Worm (Caenorhabditis elegans) whole organism, L1 larva: ENCODE results near the gene wdr-20.

Source experiments
- F16B12.6 ChIP-seq: fragments of 150-350 bp; optimal IDR thresholded peaks from 2 replicates; lab custom pipeline; 2014; ENCODE audit warnings: missing biosample characterization, missing genetic modification characterization
- aha-1 ChIP-seq: fragments of 150-350 bp; optimal IDR thresholded peaks from 2 replicates; lab custom pipeline; 2014; ENCODE audit warnings: missing biosample characterization, missing genetic modification characterization
- ama-1 ChIP-seq: fragments of 150-350 bp; optimal IDR thresholded peaks from 2 replicates; lab custom pipeline; 2014
- ceh-8 ChIP-seq: fragments of 200-800 bp; sonication (Bioruptor generic); optimal IDR thresholded peaks from 2 replicates; lab custom pipeline; 2018; ENCODE audit warnings: mild to moderate bottlenecking, missing genetic modification characterization, moderate library complexity, missing compliant biosample characterization
- ceh-88 ChIP-seq: fragments of 200-800 bp; sonication (Bioruptor generic); IDR thresholded peaks from 2 replicates; pipeline ENCODE4 v1.3.6; 2022; ENCODE audit warnings: missing genetic modification characterization, missing compliant biosample characterization
- ceh-90 ChIP-seq: sonication (generic microtip); optimal IDR thresholded peaks from 2 replicates; lab custom pipeline; 2016; ENCODE audit warnings: missing genetic modification characterization, missing compliant biosample characterization
- dpl-1 ChIP-seq, 3 experiments: fragments of 150-350 bp in 2 of 3; sonication (generic microtip) in 1 of 3; optimal IDR thresholded peaks; 2 replicates each; lab custom pipeline; 2014 to 2017; ENCODE audit warnings: missing biosample characterization in 3 of 3, missing genetic modification characterization in 3 of 3, missing genetic modification reagents in 3 of 3
- efl-1 ChIP-seq, 4 experiments: fragments of 150-350 bp; optimal IDR thresholded peaks in 3 of 4; peaks in 1 of 4; 1 replicate in 1 of 4; 2 replicates in 3 of 4; lab custom pipeline; 2014; ENCODE audit warnings: missing biosample characterization in 2 of 4, missing genetic modification characterization in 2 of 4, missing genetic modification reagents in 2 of 4
- egl-13 ChIP-seq: sonication (generic microtip); optimal IDR thresholded peaks from 2 replicates; lab custom pipeline; 2016; ENCODE audit warnings: missing genotype, missing genetic modification reagents, missing genetic modification characterization, missing compliant biosample characterization
- egl-27 ChIP-seq, 2 experiments: fragments of 150-350 bp in 1 of 2; sonication (generic microtip); optimal IDR thresholded peaks; 3 replicates each; lab custom pipeline; 2017 to 2018; ENCODE audit warnings: missing biosample characterization in 2 of 2, missing genetic modification characterization in 2 of 2, missing genetic modification reagents in 2 of 2
- fkh-10 ChIP-seq: sonication (generic microtip); optimal IDR thresholded peaks from 2 replicates; lab custom pipeline; 2017; ENCODE audit warnings: missing biosample characterization, missing genetic modification reagents, missing genetic modification characterization
- fkh-4 ChIP-seq: sonication (generic microtip); optimal IDR thresholded peaks from 2 replicates; lab custom pipeline; 2016; ENCODE audit warnings: missing compliant biosample characterization, missing genetic modification characterization, borderline replicate concordance
- fkh-8 ChIP-seq: sonication (generic microtip); optimal IDR thresholded peaks from 2 replicates; lab custom pipeline; 2016; ENCODE audit warnings: mild to moderate bottlenecking, missing genetic modification characterization, missing compliant biosample characterization
- hlh-4 ChIP-seq: sonication (generic microtip); optimal IDR thresholded peaks from 2 replicates; lab custom pipeline; 2016; ENCODE audit warnings: mild to moderate bottlenecking, missing genetic modification characterization, missing compliant biosample characterization
- hpl-2 ChIP-seq: fragments of 150-350 bp; optimal IDR thresholded peaks from 2 replicates; lab custom pipeline; 2014; ENCODE audit warnings: missing biosample characterization, missing genetic modification reagents, missing genetic modification characterization
- lin-13 ChIP-seq: fragments of 150-350 bp; optimal IDR thresholded peaks from 2 replicates; lab custom pipeline; 2014; ENCODE audit warnings: missing biosample characterization, missing genetic modification reagents, missing genetic modification characterization
- lin-14 ChIP-seq: fragments of 200-800 bp; sonication (Bioruptor generic); optimal IDR thresholded peaks from 2 replicates; lab custom pipeline; 2018; ENCODE audit warnings: mild to moderate bottlenecking, missing genetic modification characterization, moderate library complexity, missing compliant biosample characterization
- lin-15B ChIP-seq: fragments of 150-350 bp; sonication (generic microtip); optimal IDR thresholded peaks from 3 replicates; lab custom pipeline; 2014; ENCODE audit warnings: missing biosample characterization, missing genetic modification characterization
- lin-35 ChIP-seq, 2 experiments: fragments of 150-350 bp; optimal IDR thresholded peaks; 2 replicates each; lab custom pipeline; 2014; ENCODE audit warnings: missing biosample characterization in 2 of 2, missing genetic modification characterization in 2 of 2, missing genetic modification reagents in 2 of 2
- lin-39 ChIP-seq: fragments of 150-350 bp; optimal IDR thresholded peaks from 2 replicates; lab custom pipeline; 2014; ENCODE audit warnings: missing biosample characterization, missing genetic modification reagents, missing genetic modification characterization
- lir-3 ChIP-seq: sonication (generic microtip); optimal IDR thresholded peaks from 2 replicates; lab custom pipeline; 2016; ENCODE audit warnings: mild to moderate bottlenecking, missing genetic modification characterization, moderate library complexity, missing compliant biosample characterization; ENCODE audit not compliant: poor library complexity
- lsy-2 ChIP-seq, 2 experiments: fragments of 150-350 bp; optimal IDR thresholded peaks; 2 replicates each; lab custom pipeline; 2014; ENCODE audit warnings: missing biosample characterization in 2 of 2, missing genetic modification characterization in 2 of 2
- mdl-1 ChIP-seq, 2 experiments: fragments of 150-350 bp; optimal IDR thresholded peaks; 2 replicates each; lab custom pipeline; 2014 to 2017; ENCODE audit warnings: missing biosample characterization in 2 of 2, missing genetic modification characterization in 2 of 2, inconsistent platforms in 1 of 2
- mef-2 ChIP-seq: fragments of 150-350 bp; optimal IDR thresholded peaks from 2 replicates; lab custom pipeline; 2014; ENCODE audit warnings: missing biosample characterization, missing genetic modification characterization
- nhr-19 ChIP-seq: fragments of 200-800 bp; sonication (Bioruptor generic); conservative IDR thresholded peaks from 2 replicates; pipeline ENCODE4 v1.3.6; 2022; ENCODE audit warnings: missing genetic modification characterization, missing compliant biosample characterization
- nhr-20 ChIP-seq: sonication (generic microtip); optimal IDR thresholded peaks from 2 replicates; lab custom pipeline; 2016; ENCODE audit warnings: mild to moderate bottlenecking, missing genetic modification characterization, missing compliant biosample characterization
- nhr-47 ChIP-seq: sonication (generic microtip); optimal IDR thresholded peaks from 2 replicates; lab custom pipeline; 2016; ENCODE audit warnings: mild to moderate bottlenecking, missing genetic modification characterization, moderate library complexity, missing compliant biosample characterization
- nhr-71 ChIP-seq: sonication (generic microtip); optimal IDR thresholded peaks from 2 replicates; lab custom pipeline; 2016; ENCODE audit warnings: mild to moderate bottlenecking, missing genetic modification characterization, moderate library complexity, missing compliant biosample characterization
- nhr-85 ChIP-seq: sonication (generic microtip); peaks from one replicate; lab custom pipeline; 2016; ENCODE audit warnings: missing genetic modification characterization, inconsistent platforms, missing compliant biosample characterization
- rnt-1 ChIP-seq: sonication (generic microtip); optimal IDR thresholded peaks from 2 replicates; lab custom pipeline; 2016; ENCODE audit warnings: mild to moderate bottlenecking, missing genetic modification characterization, moderate library complexity, missing compliant biosample characterization
- snu-23 ChIP-seq: sonication (generic microtip); optimal IDR thresholded peaks from 2 replicates; lab custom pipeline; 2016; ENCODE audit warnings: missing genetic modification characterization, missing compliant biosample characterization
- sptf-1 ChIP-seq: fragments of 150-350 bp; optimal IDR thresholded peaks from 2 replicates; lab custom pipeline; 2014; ENCODE audit warnings: missing biosample characterization, missing genetic modification characterization
- sup-37 ChIP-seq: fragments of 200-800 bp; sonication (Bioruptor generic); optimal IDR thresholded peaks from 2 replicates; lab custom pipeline; 2018; ENCODE audit warnings: mild to moderate bottlenecking, missing genetic modification characterization, missing compliant biosample characterization
- swsn-7 ChIP-seq: sonication (generic microtip); optimal IDR thresholded peaks from 2 replicates; lab custom pipeline; 2016; ENCODE audit warnings: missing genetic modification characterization, missing compliant biosample characterization
- unc-130 ChIP-seq: fragments of 150-350 bp; optimal IDR thresholded peaks from 2 replicates; lab custom pipeline; 2017; ENCODE audit warnings: missing biosample characterization, missing genetic modification characterization, inconsistent platforms
- xbp-1 ChIP-seq: sonication (generic microtip); optimal IDR thresholded peaks from 2 replicates; lab custom pipeline; 2016; ENCODE audit warnings: missing genetic modification characterization, missing compliant biosample characterization
- ztf-4 ChIP-seq: fragments of 150-350 bp; optimal IDR thresholded peaks from 2 replicates; lab custom pipeline; 2014; ENCODE audit warnings: missing biosample characterization, missing genetic modification characterization

The wdr-20 gene

ce11 chrV:10148352-10148751 is 14.4 kb upstream of the wdr-20 start, which contains the start of gene srsx-26 (continued):
- TF ChIP-seq ceh-88 (GFP tag; lab: Robert Waterston, UW), result no peak
- TF ChIP-seq lir-3 (tag; lab: Kevin White, UChicago), result no peak
- TF ChIP-seq nhr-47 (tag; lab: Kevin White, UChicago), result peak; percentile 37
- no peak for TF ChIP-seq xbp-1
- no peak for TF ChIP-seq hpl-2 (GFP tag; lab: Kevin White, UChicago)
- no peak for TF ChIP-seq lin-39 (tag; lab: Kevin White, UChicago)
- TF ChIP-seq fkh-8, result peak; percentile 56
- TF ChIP-seq egl-27 (tag; optimal IDR thresholded peaks at IDR 0.05; lab: Kevin White, UChicago), result no peak
- no peak for TF ChIP-seq mdl-1 (tag; optimal IDR thresholded peaks at IDR 0.05; lab: Kevin White, UChicago)
- TF ChIP-seq ceh-8 (GFP tag; lab: Kevin White, UChicago), result peak; percentile 51
- no peak for TF ChIP-seq lin-13 (GFP tag; lab: Kevin White, UChicago)
- TF ChIP-seq hlh-4 (tag; lab: Kevin White, UChicago), result no peak
- peak; percentile 14 for TF ChIP-seq ceh-90 (tag; lab: Kevin White, UChicago)
- no peak for TF ChIP-seq lin-35 (GFP tag; optimal IDR thresholded peaks at IDR 0.05; lab: Kevin White, UChicago)

ce11 chrV:10146787-10147186 is 12.8 kb upstream of the wdr-20 start:
- TF ChIP-seq mef-2 (no peak), efl-1 (optimal IDR thresholded peaks at IDR 0.05; lab: Kevin White, UChicago) (no peak), efl-1 (GFP tag; optimal IDR thresholded peaks at IDR 0.05 in 1 of 2; lab: Kevin White, UChicago) (no peak), nhr-71 (tag; lab: Kevin White, UChicago) (peak; percentile 71), F16B12.6 (tag; lab: Kevin White, UChicago) (no peak), rnt-1 (tag; lab: Kevin White, UChicago) (peak; percentile 49), ama-1 (lab: Kevin White, UChicago) (no peak), lin-14 (peak; percentile 64), snu-23 (GFP tag; lab: Kevin White, UChicago) (peak; percentile 9), nhr-20 (peak; percentile 14), unc-130 (tag; lab: Kevin White, UChicago) (peak; percentile 38), sptf-1 (no peak), lsy-2 (tag; optimal IDR thresholded peaks at IDR 0.05; lab: Kevin White, UChicago) (peak in 1 of 2 experiments; percentile 42), ztf-4 (peak; percentile 15), swsn-7 (tag; lab: Kevin White, UChicago) (peak; percentile 8), nhr-19 (GFP tag; lab: Robert Waterston, UW) (peak; percentile 31; the same call in 1 of the 2 replicates)

ce11 chrV:10145653-10146052 is 11.7 kb upstream of the wdr-20 start, which contains the start of gene C51E3.9:
C51E3.9 (plus strand) TSS chrV:10145953.
- TF ChIP-seq fkh-4 (tag; lab: Kevin White, UChicago) (no peak), xbp-1 (no peak), lin-15B (no peak), nhr-71 (tag; lab: Kevin White, UChicago) (peak; percentile 31), rnt-1 (tag; lab: Kevin White, UChicago) (peak; percentile 40), lin-14 (peak; percentile 61), aha-1 (tag; lab: Kevin White, UChicago) (no peak), dpl-1 (GFP tag; optimal IDR thresholded peaks at IDR 0.05; lab: Kevin White, UChicago) (no peak)

ce11 chrV:10133277-10133676 is 681 bp downstream of the wdr-20 start:
- TF ChIP-seq sup-37 (GFP tag; lab: Kevin White, UChicago), result no peak
- TF ChIP-seq fkh-10 (GFP tag; lab: Kevin White, UChicago), result no peak
- no peak for TF ChIP-seq nhr-85 (tag; lab: Kevin White, UChicago)
- TF ChIP-seq egl-13 (tag; lab: Kevin White, UChicago), result no peak
